Worm (Caenorhabditis elegans) whole organism, L1 larva: ENCODE results near the gene parg-2.

ENCODE experiments used
- fkh-10 ChIP-seq: sonication (generic microtip); optimal IDR thresholded peaks from 2 replicates; lab custom pipeline; 2017; ENCODE audit warnings: missing biosample characterization, missing genetic modification reagents, missing genetic modification characterization
- lin-39 ChIP-seq: fragments of 150-350 bp; optimal IDR thresholded peaks from 2 replicates; lab custom pipeline; 2014; ENCODE audit warnings: missing biosample characterization, missing genetic modification reagents, missing genetic modification characterization
- zag-1 ChIP-seq: fragments of 150-350 bp; optimal IDR thresholded peaks from 2 replicates; lab custom pipeline; 2014; ENCODE audit warnings: missing biosample characterization, missing genetic modification characterization

DNA sequence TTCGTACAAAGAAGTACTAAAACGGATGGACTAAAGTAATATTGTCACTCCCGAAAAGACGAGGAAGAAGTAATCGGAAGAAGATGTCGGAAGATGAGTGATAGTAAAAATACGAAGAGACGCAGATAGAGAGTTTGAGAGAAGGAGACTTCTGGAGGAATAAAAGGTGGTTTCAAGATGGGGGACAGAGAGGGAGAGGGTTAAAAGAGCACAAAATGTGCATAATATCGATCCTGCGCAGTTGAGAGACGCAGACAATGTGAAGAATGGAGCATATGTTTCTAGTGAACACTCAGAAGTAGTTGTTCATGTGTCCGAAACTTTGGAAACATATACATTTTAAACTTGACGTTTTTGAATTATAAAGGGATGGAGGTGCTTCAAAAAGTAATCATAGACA is 47.5 kb upstream of the parg-2 start:
- peak; percentile 84 for TF ChIP-seq fkh-10 (GFP tag; lab: Kevin White, UChicago)
- TF ChIP-seq lin-39 = no peak
- peak; percentile 48 for TF ChIP-seq zag-1
